Worm (Caenorhabditis elegans) whole organism, midembryonic: ENCODE data around the gene pqn-87.

ENCODE experiments used
- T22C8.4 ChIP-seq: fragments of 200-800 bp; sonication (Bioruptor generic); IDR thresholded peaks from 2 replicates; pipeline ENCODE4 v1.3.6; 2022; ENCODE audit warnings: missing genetic modification characterization, missing compliant biosample characterization
- cog-1 ChIP-seq: sonication (generic microtip); optimal IDR thresholded peaks from 2 replicates; lab custom pipeline; 2016; ENCODE audit warnings: missing genetic modification characterization, missing compliant biosample characterization
- flt-1 ChIP-seq: fragments of 200-800 bp; sonication (Bioruptor generic); IDR thresholded peaks from 2 replicates; pipeline ENCODE4 v1.3.6; 2022; ENCODE audit warnings: missing genetic modification characterization, missing compliant biosample characterization
- klf-2 ChIP-seq: fragments of 200-800 bp; sonication (Bioruptor generic); conservative IDR thresholded peaks from 2 replicates; pipeline ENCODE4 v1.3.6; 2022; ENCODE audit warnings: missing genetic modification reagents, missing genetic modification characterization, missing compliant biosample characterization
- med-1 ChIP-seq: sonication (generic microtip); optimal IDR thresholded peaks from 2 replicates; lab custom pipeline; 2017; ENCODE audit warnings: missing genetic modification characterization, mild to moderate bottlenecking, missing compliant biosample characterization, antibody characterized with exemption, missing genetic modification reagents; ENCODE audit not compliant: insufficient read depth
- tab-1 ChIP-seq: fragments of 200-800 bp; sonication (Bioruptor generic); IDR thresholded peaks from 2 replicates; pipeline ENCODE4 v1.3.6; 2022; ENCODE audit warnings: missing genetic modification characterization, missing compliant biosample characterization
- ztf-29 ChIP-seq: fragments of 200-800 bp; sonication (Bioruptor generic); IDR thresholded peaks from 2 replicates; pipeline ENCODE4 v1.3.6; 2022; ENCODE audit warnings: missing genetic modification reagents, missing genetic modification characterization, missing compliant biosample characterization

DNA sequence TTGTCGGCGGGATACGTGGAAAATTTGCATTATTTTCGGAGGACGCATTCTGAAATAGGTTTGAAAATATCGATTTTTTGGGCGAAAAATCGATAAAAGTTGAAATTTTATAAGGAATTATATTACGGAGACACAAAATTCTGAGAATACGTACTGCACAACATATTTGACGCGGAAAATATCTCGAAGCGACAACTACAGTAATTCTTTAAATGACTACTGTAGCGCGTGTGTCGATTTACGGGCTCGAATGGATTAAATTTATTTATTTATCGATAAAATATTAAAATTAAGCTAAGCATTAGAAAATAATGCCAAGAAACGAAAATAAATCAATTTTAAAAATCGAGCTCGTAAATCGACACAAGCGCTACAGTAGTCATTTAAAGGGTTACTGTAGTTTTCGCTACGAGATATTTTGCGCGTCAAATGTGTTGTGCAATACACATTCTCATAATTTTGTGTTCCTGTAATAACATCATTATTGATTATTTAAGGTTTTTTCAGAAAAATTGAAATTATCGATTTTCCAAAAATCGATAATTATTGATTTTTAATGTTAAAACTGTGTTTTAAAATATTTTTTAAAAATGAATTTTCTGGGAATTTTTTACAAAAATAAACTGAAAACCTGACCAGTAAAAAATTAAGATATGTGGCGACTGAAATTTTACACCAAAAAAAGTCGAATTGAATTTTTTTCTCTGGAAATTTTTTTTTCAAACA lies 24.8 kb downstream of the pqn-87 start, which contains the start of gene polg-1:
- TF ChIP-seq flt-1 (no peak), tab-1 (no peak), klf-2 (GFP tag; lab: Robert Waterston, UW) (0 out of 2 replicates have a peak, but pooled peaks have one; percentile 21), ztf-29 (GFP tag; lab: Robert Waterston, UW) (no peak), cog-1 (tag; lab: Kevin White, UChicago) (no peak), med-1 (no peak), T22C8.4 (GFP tag; lab: Robert Waterston, UW) (peak; percentile 80)
